Fruit fly (Drosophila melanogaster) whole organism, prepupa: ENCODE results near the gene Kul.
A peak's percentile ranks its signal among the peaks of the same experiment; 100 is the strongest.

Experiments
- Blimp-1 ChIP-seq: fragments of 200-800 bp; sonication (Bioruptor generic); optimal IDR thresholded peaks from 3 replicates; lab custom pipeline; 2017; ENCODE audit warnings: missing biosample characterization, missing genetic modification characterization, mild to moderate bottlenecking, moderate library complexity, missing genetic modification reagents
- CG10631 ChIP-seq: fragments of 200-800 bp; sonication (Bioruptor generic); optimal IDR thresholded peaks from 2 replicates; lab custom pipeline; 2016; ENCODE audit warnings: missing biosample characterization, missing genetic modification characterization
- CG10669 ChIP-seq: fragments of 200-800 bp; sonication (Bioruptor generic); optimal IDR thresholded peaks from 3 replicates; lab custom pipeline; 2018; ENCODE audit warnings: missing biosample characterization, mild to moderate bottlenecking, missing genetic modification characterization, moderate library complexity
- CG11294 ChIP-seq: fragments of 200-800 bp; sonication (Bioruptor generic); IDR thresholded peaks from 2 replicates; pipeline ENCODE4 v1.3.6; 2022; ENCODE audit warnings: missing biosample characterization, missing genetic modification characterization
- CG11762 ChIP-seq: fragments of 200-800 bp; sonication (Bioruptor generic); optimal IDR thresholded peaks from 3 replicates; lab custom pipeline; 2016; ENCODE audit warnings: missing biosample characterization, missing genetic modification characterization; ENCODE audit not compliant: insufficient read depth
- CG11902 ChIP-seq: fragments of 200-800 bp; sonication (Bioruptor generic); optimal IDR thresholded peaks from 3 replicates; lab custom pipeline; 2016; ENCODE audit warnings: missing biosample characterization, missing genetic modification characterization
- CG15336 ChIP-seq: fragments of 200-800 bp; sonication (Bioruptor generic); IDR thresholded peaks from 2 replicates; pipeline ENCODE4 v1.3.6; 2022; ENCODE audit warnings: missing biosample characterization, missing genetic modification characterization
- CG1621 ChIP-seq: fragments of 200-800 bp; sonication (Bioruptor generic); optimal IDR thresholded peaks from 3 replicates; lab custom pipeline; 2018; ENCODE audit warnings: missing biosample characterization, mild to moderate bottlenecking, missing genetic modification characterization
- CG16779 ChIP-seq: fragments of 200-800 bp; sonication (Bioruptor generic); optimal IDR thresholded peaks from 3 replicates; lab custom pipeline; 2017; ENCODE audit warnings: missing biosample characterization, mild to moderate bottlenecking, missing genetic modification characterization
- CG3032 ChIP-seq: fragments of 200-800 bp; optimal IDR thresholded peaks from 2 replicates; lab custom pipeline; 2019; ENCODE audit warnings: missing biosample characterization, mild to moderate bottlenecking, missing genetic modification characterization, moderate library complexity
- CG31627 ChIP-seq: fragments of 200-800 bp; sonication (Bioruptor generic); optimal IDR thresholded peaks from 3 replicates; lab custom pipeline; 2016; ENCODE audit warnings: missing biosample characterization, missing genetic modification characterization
- CG32006 ChIP-seq: fragments of 200-800 bp; sonication (Bioruptor generic); optimal IDR thresholded peaks from 3 replicates; lab custom pipeline; 2017; ENCODE audit warnings: missing biosample characterization, mild to moderate bottlenecking, missing genetic modification characterization
- CG34406 ChIP-seq: fragments of 200-800 bp; sonication (Bioruptor generic); optimal IDR thresholded peaks from 3 replicates; lab custom pipeline; 2016; ENCODE audit warnings: missing biosample characterization, missing genetic modification characterization
- CG6163 ChIP-seq: fragments of 200-800 bp; sonication (Bioruptor generic); IDR thresholded peaks from 3 replicates; pipeline ENCODE4 v1.3.6; 2022; ENCODE audit warnings: missing biosample characterization, missing genetic modification characterization
- CG6276 ChIP-seq: fragments of 200-800 bp; sonication (Bioruptor generic); optimal IDR thresholded peaks from 2 replicates; lab custom pipeline; 2017; ENCODE audit warnings: missing biosample characterization, mild to moderate bottlenecking, missing genetic modification characterization
- CG6792 ChIP-seq: fragments of 200-800 bp; sonication (Bioruptor generic); optimal IDR thresholded peaks from 3 replicates; lab custom pipeline; 2016; ENCODE audit warnings: missing biosample characterization, missing genetic modification characterization
- CG6808 ChIP-seq: fragments of 200-800 bp; sonication (Bioruptor generic); optimal IDR thresholded peaks from 3 replicates; lab custom pipeline; 2017; ENCODE audit warnings: missing biosample characterization, missing genetic modification characterization, mild to moderate bottlenecking, moderate library complexity, missing genetic modification reagents
- CG6854 ChIP-seq: fragments of 200-800 bp; sonication (Bioruptor generic); optimal IDR thresholded peaks from 2 replicates; lab custom pipeline; 2017; ENCODE audit warnings: missing biosample characterization, mild to moderate bottlenecking, missing genetic modification characterization
- CG7368 ChIP-seq: fragments of 200-800 bp; sonication (Bioruptor generic); optimal IDR thresholded peaks from 3 replicates; lab custom pipeline; 2016; ENCODE audit warnings: missing biosample characterization, missing genetic modification characterization
- CG8119 ChIP-seq: fragments of 200-800 bp; sonication (Bioruptor generic); IDR thresholded peaks from 3 replicates; pipeline ENCODE4 v1.3.6; 2022; ENCODE audit warnings: missing biosample characterization, missing genetic modification characterization
- CG8319 ChIP-seq: fragments of 200-800 bp; sonication (Bioruptor generic); optimal IDR thresholded peaks from 3 replicates; lab custom pipeline; 2016; ENCODE audit warnings: missing biosample characterization, missing genetic modification characterization
- CG8632 ChIP-seq: fragments of 200-800 bp; sonication (Bioruptor generic); optimal IDR thresholded peaks from 3 replicates; lab custom pipeline; 2016; ENCODE audit warnings: missing biosample characterization, missing genetic modification characterization
- CG9139 ChIP-seq: fragments of 200-800 bp; sonication (Bioruptor generic); optimal IDR thresholded peaks from 3 replicates; lab custom pipeline; 2017; ENCODE audit warnings: missing biosample characterization, mild to moderate bottlenecking, missing genetic modification characterization
- Eip75B ChIP-seq: fragments of 200-800 bp; sonication (Bioruptor generic); optimal IDR thresholded peaks from 3 replicates; lab custom pipeline; 2016; ENCODE audit warnings: missing biosample characterization, missing genetic modification characterization
- Eip78C ChIP-seq: fragments of 200-800 bp; sonication (Bioruptor generic); peaks from one replicate; lab custom pipeline; 2016; ENCODE audit warnings: missing biosample characterization, missing genetic modification characterization
- Eip93F ChIP-seq: fragments of 200-800 bp; sonication (Bioruptor generic); optimal IDR thresholded peaks from 2 replicates; lab custom pipeline; 2016; ENCODE audit warnings: missing biosample characterization, mild to moderate bottlenecking, missing genetic modification characterization
- Ets21C ChIP-seq: fragments of 200-800 bp; sonication (Bioruptor generic); optimal IDR thresholded peaks from 3 replicates; lab custom pipeline; 2016; ENCODE audit warnings: missing biosample characterization, missing genetic modification characterization
- Ets96B ChIP-seq: fragments of 200-800 bp; optimal IDR thresholded peaks from 2 replicates; lab custom pipeline; 2019; ENCODE audit warnings: missing biosample characterization, mild to moderate bottlenecking, missing genetic modification characterization, moderate library complexity
- Gug ChIP-seq: fragments of 200-800 bp; sonication (Bioruptor generic); IDR thresholded peaks from 2 replicates; pipeline ENCODE4 v1.3.6; 2022; ENCODE audit warnings: missing biosample characterization, missing genetic modification characterization
- Hr38 ChIP-seq: sonication (Bioruptor generic); optimal IDR thresholded peaks from 2 replicates; lab custom pipeline; 2016; ENCODE audit warnings: missing biosample characterization, missing genetic modification characterization
- Hr39 ChIP-seq: fragments of 200-800 bp; sonication (Bioruptor generic); optimal IDR thresholded peaks from 2 replicates; lab custom pipeline; 2016; ENCODE audit warnings: missing biosample characterization, missing genetic modification characterization
- Hr4 ChIP-seq: fragments of 200-800 bp; sonication (Bioruptor generic); optimal IDR thresholded peaks from 3 replicates; lab custom pipeline; 2016; ENCODE audit warnings: missing biosample characterization, missing genetic modification characterization
- Lpt ChIP-seq: fragments of 200-800 bp; sonication (Bioruptor generic); optimal IDR thresholded peaks from 3 replicates; lab custom pipeline; 2016; ENCODE audit warnings: missing biosample characterization, missing genetic modification characterization
- Met ChIP-seq: fragments of 200-800 bp; sonication (Bioruptor generic); optimal IDR thresholded peaks from 3 replicates; lab custom pipeline; 2016; ENCODE audit warnings: missing biosample characterization, missing genetic modification characterization
- OdsH ChIP-seq: fragments of 200-800 bp; sonication (Bioruptor generic); optimal IDR thresholded peaks from 3 replicates; lab custom pipeline; 2016; ENCODE audit warnings: missing biosample characterization, missing genetic modification characterization
- Smox ChIP-seq: fragments of 200-800 bp; sonication (Bioruptor generic); optimal IDR thresholded peaks from 3 replicates; lab custom pipeline; 2016; ENCODE audit warnings: missing biosample characterization, missing genetic modification characterization
- Sox102F ChIP-seq: fragments of 200-800 bp; sonication (Bioruptor generic); optimal IDR thresholded peaks from 2 replicates; lab custom pipeline; 2016; ENCODE audit warnings: missing biosample characterization, mild to moderate bottlenecking, missing genetic modification characterization
- Sox14 ChIP-seq: fragments of 200-800 bp; sonication (Bioruptor generic); optimal IDR thresholded peaks from 3 replicates; lab custom pipeline; 2016; ENCODE audit warnings: missing biosample characterization, missing genetic modification characterization
- Sox15 ChIP-seq: fragments of 200-800 bp; sonication (Bioruptor generic); optimal IDR thresholded peaks from 3 replicates; lab custom pipeline; 2016; ENCODE audit warnings: missing biosample characterization, missing genetic modification characterization
- cyc ChIP-seq: fragments of 200-800 bp; sonication (Bioruptor generic); optimal IDR thresholded peaks from 3 replicates; lab custom pipeline; 2016; ENCODE audit warnings: missing biosample characterization, missing genetic modification characterization
- dac ChIP-seq: fragments of 200-800 bp; sonication (Bioruptor generic); optimal IDR thresholded peaks from 2 replicates; lab custom pipeline; 2017; ENCODE audit warnings: missing biosample characterization, mild to moderate bottlenecking, missing genetic modification characterization
- eg ChIP-seq: fragments of 200-800 bp; sonication (Bioruptor generic); IDR thresholded peaks from 3 replicates; pipeline ENCODE4 v1.3.6; 2022; ENCODE audit warnings: missing biosample characterization, missing genetic modification characterization
- esn ChIP-seq: fragments of 200-800 bp; sonication (Bioruptor generic); optimal IDR thresholded peaks from 2 replicates; lab custom pipeline; 2016; ENCODE audit warnings: missing biosample characterization, mild to moderate bottlenecking, missing genetic modification characterization, moderate library complexity
- fd59A ChIP-seq: fragments of 200-800 bp; sonication (Bioruptor generic); optimal IDR thresholded peaks from 2 replicates; lab custom pipeline; 2017; ENCODE audit warnings: missing biosample characterization, mild to moderate bottlenecking, missing genetic modification characterization, missing genetic modification reagents
- fd85E ChIP-seq: fragments of 200-800 bp; sonication (Bioruptor generic); optimal IDR thresholded peaks from 3 replicates; lab custom pipeline; 2016; ENCODE audit warnings: missing biosample characterization, missing genetic modification characterization
- fkh ChIP-seq: fragments of 200-800 bp; sonication (Bioruptor generic); optimal IDR thresholded peaks from 3 replicates; lab custom pipeline; 2017; ENCODE audit warnings: missing biosample characterization, mild to moderate bottlenecking, missing genetic modification characterization, moderate library complexity
- lz ChIP-seq: fragments of 200-800 bp; sonication (Bioruptor generic); optimal IDR thresholded peaks from 3 replicates; lab custom pipeline; 2016; ENCODE audit warnings: missing biosample characterization, missing genetic modification characterization
- net ChIP-seq: fragments of 200-800 bp; sonication (Bioruptor generic); optimal IDR thresholded peaks from 3 replicates; lab custom pipeline; 2016; ENCODE audit warnings: missing biosample characterization, missing genetic modification characterization
- salr ChIP-seq, 2 experiments: fragments of 200-800 bp; sonication (Bioruptor generic); optimal IDR thresholded peaks; 3 replicates each; lab custom pipeline; 2016 to 2018; ENCODE audit warnings: missing biosample characterization in 2 of 2, missing genetic modification characterization in 2 of 2, mild to moderate bottlenecking in 1 of 2
- ss ChIP-seq, 2 experiments: fragments of 200-800 bp; sonication (Bioruptor generic); optimal IDR thresholded peaks; 2 replicates in 1 of 2; 3 replicates in 1 of 2; lab custom pipeline; 2017 to 2018; ENCODE audit warnings: mild to moderate bottlenecking in 2 of 2, missing biosample characterization in 2 of 2, missing genetic modification characterization in 2 of 2, moderate library complexity in 1 of 2
- svp ChIP-seq: fragments of 200-800 bp; sonication (Bioruptor generic); peaks from one replicate; lab custom pipeline; 2016; ENCODE audit warnings: missing biosample characterization, missing genetic modification characterization
- topi ChIP-seq: fragments of 200-800 bp; sonication (Bioruptor generic); optimal IDR thresholded peaks from 3 replicates; lab custom pipeline; 2016; ENCODE audit warnings: missing biosample characterization, missing genetic modification characterization
- vri ChIP-seq: fragments of 200-800 bp; sonication (Bioruptor generic); optimal IDR thresholded peaks from 3 replicates; lab custom pipeline; 2016; ENCODE audit warnings: missing biosample characterization, mild to moderate bottlenecking, missing genetic modification characterization

Gene Kul

dm6 chr3R:29762297-29762696, 36.7 kb downstream of the Kul start:
- TF ChIP-seq CG11294 (no peak), Lpt (GFP tag; lab: Kevin White, UChicago) (peak; percentile 17), salr (GFP tag; optimal IDR thresholded peaks at IDR 0.05; lab: Kevin White, UChicago) (peak in 1 of 2 experiments; percentile 36), net (GFP tag; lab: Kevin White, UChicago) (peak; percentile 44), dac (no peak), ss (GFP tag; optimal IDR thresholded peaks at IDR 0.05; lab: Kevin White, UChicago) (peak in 1 of 2 experiments; percentile 43), Ets96B (peak; percentile 39), cyc (GFP tag; lab: Kevin White, UChicago) (peak; percentile 62), CG11902 (GFP tag; lab: Kevin White, UChicago) (peak; percentile 41), Sox102F (GFP tag; lab: Kevin White, UChicago) (peak; percentile 37), CG11762 (peak; percentile 19), Met (peak; percentile 75), fkh (GFP tag; lab: Kevin White, UChicago) (no peak), vri (GFP tag; lab: Kevin White, UChicago) (no peak), svp (peak; percentile 89), Hr39 (GFP tag; lab: Kevin White, UChicago) (peak; percentile 53), Eip93F (GFP tag; lab: Kevin White, UChicago) (no peak), fd59A (GFP tag; lab: Kevin White, UChicago) (no peak), Smox (peak; percentile 73), CG10631 (GFP tag; lab: Kevin White, UChicago) (peak; percentile 8), eg (GFP tag; lab: Robert Waterston, UW) (no peak), lz (GFP tag; lab: Kevin White, UChicago) (peak; percentile 67), CG6808 (peak; percentile 38), CG16779 (tag; lab: Kevin White, UChicago) (no peak), Sox14 (GFP tag; lab: Kevin White, UChicago) (no peak), CG3032 (tag; lab: Kevin White, UChicago) (peak; percentile 26), CG1621 (tag; lab: Kevin White, UChicago) (no peak), OdsH (peak; percentile 57), CG10669 (GFP tag; lab: Kevin White, UChicago) (peak; percentile 42), CG34406 (peak; percentile 43), CG6163 (peak; percentile 62), CG8119 (0 out of 3 replicates have a peak, but pooled peaks have one; percentile 15), esn (GFP tag; lab: Kevin White, UChicago) (peak; percentile 74), Sox15 (GFP tag; lab: Kevin White, UChicago) (peak; percentile 49), CG7368 (no peak), CG32006 (peak; percentile 55), fd85E (GFP tag; lab: Kevin White, UChicago) (no peak), CG8632 (GFP tag; lab: Kevin White, UChicago) (peak; percentile 46), Ets21C (peak; percentile 51), Gug (GFP tag; lab: Robert Waterston, UW) (no peak), CG6276 (GFP tag; lab: Kevin White, UChicago) (no peak), Hr4 (peak; percentile 34), CG6792 (GFP tag; lab: Kevin White, UChicago) (peak; percentile 39), CG31627 (GFP tag; lab: Kevin White, UChicago) (peak; percentile 56), Eip75B (GFP tag; lab: Kevin White, UChicago) (peak; percentile 71), Hr38 (no peak), CG9139 (GFP tag; lab: Kevin White, UChicago) (no peak), CG6854 (no peak), CG15336 (GFP tag; lab: Robert Waterston, UW) (no peak), Eip78C (GFP tag; lab: Kevin White, UChicago) (peak; percentile 91), CG8319 (peak; percentile 51), Blimp-1 (peak; percentile 7), topi (peak; percentile 75)
